Worm (Caenorhabditis elegans): ENCODE measurements around the gene cku-80.

Gene cku-80

ce11 chrIII:4439493-4439983, 19.9 kb downstream of the cku-80 start, which contains the start of gene C28A5.2:
C28A5.2 (minus strand) TSS chrIII:4439543.
- TF ChIP-seq Y56A3A.18 (GFP tag; IDR thresholded peaks at IDR 0.05), result no peak
- TF ChIP-seq K11D2.4 (GFP tag; IDR thresholded peaks at IDR 0.05), result no peak
- no peak for TF ChIP-seq unc-62 (GFP tag; optimal IDR thresholded peaks at IDR 0.05)
- no peak for TF ChIP-seq attf-5 (GFP tag; optimal IDR thresholded peaks at IDR 0.05)
- no peak for TF ChIP-seq mxl-1 (tag; optimal IDR thresholded peaks at IDR 0.05)
- TF ChIP-seq madf-6 (GFP tag; IDR thresholded peaks at IDR 0.05), result peak; percentile 91
- TF ChIP-seq Y67H2A.10 (GFP tag; conservative IDR thresholded peaks at IDR 0.05), result no peak
- no peak for TF ChIP-seq mel-28 (tag; optimal IDR thresholded peaks at IDR 0.05; ENCODE audit: borderline replicate concordance)
- no peak for TF ChIP-seq ceh-58 (GFP tag; IDR thresholded peaks at IDR 0.05)
- peak; percentile 79 for TF ChIP-seq F33H1.4 (GFP tag; IDR thresholded peaks at IDR 0.05)
- no peak for TF ChIP-seq tlf-1 (GFP tag; optimal IDR thresholded peaks at IDR 0.05)
- no peak for TF ChIP-seq nhr-80 (tag; optimal IDR thresholded peaks at IDR 0.05)
- TF ChIP-seq nhr-120 (GFP tag; IDR thresholded peaks at IDR 0.05), result no peak
- no peak for TF ChIP-seq F10E7.11 (tag; optimal IDR thresholded peaks at IDR 0.05)
- no peak for TF ChIP-seq sea-2 (GFP tag; IDR thresholded peaks at IDR 0.05)
- TF ChIP-seq nhr-27 (tag; optimal IDR thresholded peaks at IDR 0.05), result no peak
- no peak for TF ChIP-seq dox-1 (GFP tag; IDR thresholded peaks at IDR 0.05)
- TF ChIP-seq unc-130 (GFP tag; optimal IDR thresholded peaks at IDR 0.05), result no peak
- TF ChIP-seq ZK185.1 (tag; optimal IDR thresholded peaks at IDR 0.05; ENCODE audit: poor library complexity, severe bottlenecking), result no peak
- peak; percentile 76 for TF ChIP-seq lsl-1 (GFP tag; optimal IDR thresholded peaks at IDR 0.05)
- no peak for TF ChIP-seq nfya-2 (GFP tag; IDR thresholded peaks at IDR 0.05)
- peak; percentile 90 for TF ChIP-seq madf-8 (GFP tag; conservative IDR thresholded peaks at IDR 0.05)
- TF ChIP-seq xnd-1 (tag; optimal IDR thresholded peaks at IDR 0.05), result peak; percentile 62
- no peak for TF ChIP-seq Y53G8AR.9 (GFP tag; conservative IDR thresholded peaks at IDR 0.05)
- no peak for TF ChIP-seq dpff-1 (tag; optimal IDR thresholded peaks at IDR 0.05)
- no peak for TF ChIP-seq lin-26 (GFP tag; IDR thresholded peaks at IDR 0.05)
- no peak for TF ChIP-seq tbp1 (GFP tag; optimal IDR thresholded peaks at IDR 0.05)

- no peak for TF ChIP-seq F22D6.2 (tag; optimal IDR thresholded peaks at IDR 0.05)
- TF ChIP-seq C17E4.6 (GFP tag; IDR thresholded peaks at IDR 0.05), result no peak
- no peak for TF ChIP-seq egl-44 (GFP tag; IDR thresholded peaks at IDR 0.05)
- no peak for TF ChIP-seq tlf-1 (GFP tag; optimal IDR thresholded peaks at IDR 0.05)
- TF ChIP-seq ceh-27 (GFP tag; optimal IDR thresholded peaks at IDR 0.05), result no peak
- TF ChIP-seq snpc-1.3 (tag; optimal IDR thresholded peaks at IDR 0.05; ENCODE audit: insufficient read depth), result no peak
- no peak for TF ChIP-seq lag-1 (GFP tag; IDR thresholded peaks at IDR 0.05)
- TF ChIP-seq cebp-2 (GFP tag; IDR thresholded peaks at IDR 0.05), result no peak
- no peak for TF ChIP-seq bed-1 (GFP tag; IDR thresholded peaks at IDR 0.05)
- no peak for TF ChIP-seq K11D2.4 (GFP tag; IDR thresholded peaks at IDR 0.05)
- no peak for TF ChIP-seq F33H1.4 (GFP tag; IDR thresholded peaks at IDR 0.05)
- no peak for TF ChIP-seq ekl-4 (GFP tag; IDR thresholded peaks at IDR 0.05)
- TF ChIP-seq hlh-12 (tag; optimal IDR thresholded peaks at IDR 0.05), result no peak
- no peak for TF ChIP-seq atf-7 (tag; optimal IDR thresholded peaks at IDR 0.05)
- no peak for TF ChIP-seq hmg-1.2 (GFP tag; IDR thresholded peaks at IDR 0.05)
- no peak for TF ChIP-seq ZK185.1 (tag; optimal IDR thresholded peaks at IDR 0.05; ENCODE audit: poor library complexity, severe bottlenecking)
- TF ChIP-seq B0336.3 (GFP tag; IDR thresholded peaks at IDR 0.05), result no peak
- TF ChIP-seq Y53F4B.3 (GFP tag; IDR thresholded peaks at IDR 0.05), result no peak
- TF ChIP-seq gei-17 (GFP tag; optimal IDR thresholded peaks at IDR 0.05), result no peak
- no peak for TF ChIP-seq ets-4 (GFP tag; optimal IDR thresholded peaks at IDR 0.05)
Observed at ce11 chrIII:4441781-4442180, 22.1 kb downstream of the cku-80 start, which contains the start of gene nex-3. nex-3 (plus strand) TSS chrIII:4442081.

Data from whole organism, young adult.